Worm (Caenorhabditis elegans) whole organism, L1 larva: ENCODE results near the gene nhr-211.

Experiments
- C04F5.9 ChIP-seq: sonication (generic microtip); optimal IDR thresholded peaks from 2 replicates; lab custom pipeline; 2016; ENCODE audit warnings: missing genetic modification characterization, missing compliant biosample characterization
- alr-1 ChIP-seq: fragments of 200-800 bp; sonication (Bioruptor generic); optimal IDR thresholded peaks from 2 replicates; lab custom pipeline; 2018; ENCODE audit warnings: borderline replicate concordance, mild to moderate bottlenecking, missing genetic modification characterization, missing compliant biosample characterization
- blmp-1 ChIP-seq: fragments of 150-350 bp; optimal IDR thresholded peaks from 2 replicates; lab custom pipeline; 2014; ENCODE audit warnings: missing biosample characterization, missing genetic modification characterization
- ceh-82 ChIP-seq, 3 experiments: fragments of 150-350 bp in 1 of 3; sonication (generic microtip) in 2 of 3; optimal IDR thresholded peaks; 2 replicates each; lab custom pipeline; 2014 to 2017; ENCODE audit warnings: missing biosample characterization in 3 of 3, missing genetic modification characterization in 3 of 3
- ceh-90 ChIP-seq: sonication (generic microtip); optimal IDR thresholded peaks from 2 replicates; lab custom pipeline; 2016; ENCODE audit warnings: missing genetic modification characterization, missing compliant biosample characterization
- ces-1 ChIP-seq: fragments of 150-350 bp; optimal IDR thresholded peaks from 2 replicates; lab custom pipeline; 2014; ENCODE audit warnings: missing biosample characterization, missing genetic modification reagents, missing genetic modification characterization
- dpl-1 ChIP-seq, 3 experiments: fragments of 150-350 bp in 2 of 3; sonication (generic microtip) in 1 of 3; optimal IDR thresholded peaks; 2 replicates each; lab custom pipeline; 2014 to 2017; ENCODE audit warnings: missing biosample characterization in 3 of 3, missing genetic modification characterization in 3 of 3, missing genetic modification reagents in 3 of 3
- efl-1 ChIP-seq, 4 experiments: fragments of 150-350 bp; optimal IDR thresholded peaks in 3 of 4; peaks in 1 of 4; 1 replicate in 1 of 4; 2 replicates in 3 of 4; lab custom pipeline; 2014; ENCODE audit warnings: missing biosample characterization in 2 of 4, missing genetic modification characterization in 2 of 4, missing genetic modification reagents in 2 of 4
- elt-2 ChIP-seq: sonication (generic microtip); optimal IDR thresholded peaks from 2 replicates; lab custom pipeline; 2016; ENCODE audit warnings: missing genetic modification characterization, mild to moderate bottlenecking, inconsistent platforms, missing compliant biosample characterization, missing genetic modification reagents
- isw-1 ChIP-seq: fragments of 200-800 bp; sonication (Bioruptor generic); IDR thresholded peaks from 2 replicates; pipeline ENCODE4 v1.3.6; 2022; ENCODE audit warnings: missing genetic modification characterization, missing compliant biosample characterization
- lin-14 ChIP-seq: fragments of 200-800 bp; sonication (Bioruptor generic); optimal IDR thresholded peaks from 2 replicates; lab custom pipeline; 2018; ENCODE audit warnings: mild to moderate bottlenecking, missing genetic modification characterization, moderate library complexity, missing compliant biosample characterization
- lin-35 ChIP-seq, 2 experiments: fragments of 150-350 bp; optimal IDR thresholded peaks; 2 replicates each; lab custom pipeline; 2014; ENCODE audit warnings: missing biosample characterization in 2 of 2, missing genetic modification characterization in 2 of 2, missing genetic modification reagents in 2 of 2
- lir-3 ChIP-seq: sonication (generic microtip); optimal IDR thresholded peaks from 2 replicates; lab custom pipeline; 2016; ENCODE audit warnings: mild to moderate bottlenecking, missing genetic modification characterization, moderate library complexity, missing compliant biosample characterization; ENCODE audit not compliant: poor library complexity
- lsy-2 ChIP-seq, 2 experiments: fragments of 150-350 bp; optimal IDR thresholded peaks; 2 replicates each; lab custom pipeline; 2014; ENCODE audit warnings: missing biosample characterization in 2 of 2, missing genetic modification characterization in 2 of 2
- mep-1 ChIP-seq: fragments of 150-350 bp; optimal IDR thresholded peaks from 2 replicates; lab custom pipeline; 2014; ENCODE audit warnings: missing biosample characterization, missing genetic modification characterization
- nhr-19 ChIP-seq: fragments of 200-800 bp; sonication (Bioruptor generic); conservative IDR thresholded peaks from 2 replicates; pipeline ENCODE4 v1.3.6; 2022; ENCODE audit warnings: missing genetic modification characterization, missing compliant biosample characterization
- nhr-20 ChIP-seq: sonication (generic microtip); optimal IDR thresholded peaks from 2 replicates; lab custom pipeline; 2016; ENCODE audit warnings: mild to moderate bottlenecking, missing genetic modification characterization, missing compliant biosample characterization
- nhr-28 ChIP-seq: fragments of 150-350 bp; optimal IDR thresholded peaks from 2 replicates; lab custom pipeline; 2014; ENCODE audit warnings: missing biosample characterization, missing genetic modification characterization
- nhr-47 ChIP-seq: sonication (generic microtip); optimal IDR thresholded peaks from 2 replicates; lab custom pipeline; 2016; ENCODE audit warnings: mild to moderate bottlenecking, missing genetic modification characterization, moderate library complexity, missing compliant biosample characterization
- nhr-71 ChIP-seq: sonication (generic microtip); optimal IDR thresholded peaks from 2 replicates; lab custom pipeline; 2016; ENCODE audit warnings: mild to moderate bottlenecking, missing genetic modification characterization, moderate library complexity, missing compliant biosample characterization
- nhr-77 ChIP-seq: fragments of 150-350 bp; optimal IDR thresholded peaks from 2 replicates; lab custom pipeline; 2014; ENCODE audit warnings: missing biosample characterization, missing genetic modification characterization
- nhr-85 ChIP-seq: sonication (generic microtip); peaks from one replicate; lab custom pipeline; 2016; ENCODE audit warnings: missing genetic modification characterization, inconsistent platforms, missing compliant biosample characterization
- nhr-90 ChIP-seq: sonication (generic microtip); optimal IDR thresholded peaks from 2 replicates; lab custom pipeline; 2016; ENCODE audit warnings: mild to moderate bottlenecking, missing genetic modification characterization, missing compliant biosample characterization; ENCODE audit not compliant: poor library complexity
- pag-3 ChIP-seq: sonication (generic microtip); optimal IDR thresholded peaks from 2 replicates; lab custom pipeline; 2017; ENCODE audit warnings: missing genetic modification characterization, mild to moderate bottlenecking, missing compliant biosample characterization, antibody characterized with exemption, borderline replicate concordance; ENCODE audit not compliant: insufficient read depth
- pax-3 ChIP-seq: fragments of 200-800 bp; sonication (Bioruptor generic); optimal IDR thresholded peaks from 2 replicates; lab custom pipeline; 2018; ENCODE audit warnings: mild to moderate bottlenecking, missing genetic modification characterization, moderate library complexity, missing compliant biosample characterization
- pqm-1 ChIP-seq: sonication (generic microtip); optimal IDR thresholded peaks from 3 replicates; lab custom pipeline; 2017; ENCODE audit warnings: missing biosample characterization, missing genetic modification characterization
- rnt-1 ChIP-seq: sonication (generic microtip); optimal IDR thresholded peaks from 2 replicates; lab custom pipeline; 2016; ENCODE audit warnings: mild to moderate bottlenecking, missing genetic modification characterization, moderate library complexity, missing compliant biosample characterization
- skn-1 ChIP-seq: fragments of 150-350 bp; optimal IDR thresholded peaks from 2 replicates; lab custom pipeline; 2014; ENCODE audit warnings: missing biosample characterization, missing genetic modification characterization
- snpc-4 ChIP-seq: fragments of 150-350 bp; optimal IDR thresholded peaks from 2 replicates; lab custom pipeline; 2014; ENCODE audit warnings: missing biosample characterization, missing genetic modification characterization
- snu-23 ChIP-seq: sonication (generic microtip); optimal IDR thresholded peaks from 2 replicates; lab custom pipeline; 2016; ENCODE audit warnings: missing genetic modification characterization, missing compliant biosample characterization
- tbx-2 ChIP-seq: sonication (generic microtip); optimal IDR thresholded peaks from 2 replicates; lab custom pipeline; 2016; ENCODE audit warnings: missing genetic modification characterization, missing compliant biosample characterization
- tlp-1 ChIP-seq: fragments of 150-350 bp; optimal IDR thresholded peaks from 2 replicates; lab custom pipeline; 2014; ENCODE audit warnings: missing biosample characterization, missing genetic modification characterization
- unc-130 ChIP-seq: fragments of 150-350 bp; optimal IDR thresholded peaks from 2 replicates; lab custom pipeline; 2017; ENCODE audit warnings: missing biosample characterization, missing genetic modification characterization, inconsistent platforms
- unc-62 ChIP-seq: fragments of 150-350 bp; optimal IDR thresholded peaks from 2 replicates; lab custom pipeline; 2014; ENCODE audit warnings: missing biosample characterization, missing genetic modification reagents, missing genetic modification characterization

The nhr-211 gene

ce11 chrV:482860-483259 lies 3.9 kb upstream of the nhr-211 start:
- TF ChIP-seq ceh-90 (tag; lab: Kevin White, UChicago) (no peak), nhr-19 (GFP tag; lab: Robert Waterston, UW) (no peak), rnt-1 (tag; lab: Kevin White, UChicago) (no peak), alr-1 (tag; lab: Kevin White, UChicago) (no peak), mep-1 (tag; lab: Kevin White, UChicago) (no peak), blmp-1 (tag; lab: Kevin White, UChicago) (no peak), unc-130 (tag; lab: Kevin White, UChicago) (no peak), pag-3 (tag; lab: Kevin White, UChicago) (no peak), nhr-77 (tag; lab: Kevin White, UChicago) (no peak), ceh-82 (tag; optimal IDR thresholded peaks at IDR 0.05; lab: Kevin White, UChicago) (no peak), dpl-1 (GFP tag; optimal IDR thresholded peaks at IDR 0.05; lab: Kevin White, UChicago) (no peak)

ce11 chrV:483289-483795 lies 3.4 kb upstream of the nhr-211 start, which contains the start of gene nhr-130:
nhr-130 (minus strand) TSS chrV:483339.
- TF ChIP-seq pqm-1 (tag; lab: Kevin White, UChicago), result no peak
- TF ChIP-seq tlp-1, result peak; percentile 28
- TF ChIP-seq isw-1 (GFP tag; lab: Robert Waterston, UW), result no peak
- TF ChIP-seq nhr-20 (tag; lab: Kevin White, UChicago), result peak; percentile 30
- no peak for TF ChIP-seq nhr-28 (tag; lab: Kevin White, UChicago)
- TF ChIP-seq ces-1 (GFP tag; lab: Kevin White, UChicago), result no peak
- no peak for TF ChIP-seq lir-3
- TF ChIP-seq lin-14 (GFP tag; lab: Kevin White, UChicago), result peak; percentile 12
- TF ChIP-seq elt-2 (tag; lab: Kevin White, UChicago), result peak; percentile 78
- no peak for TF ChIP-seq pax-3 (tag; lab: Kevin White, UChicago)
- TF ChIP-seq pag-3 (tag; lab: Kevin White, UChicago), result no peak
- TF ChIP-seq nhr-47 (tag; lab: Kevin White, UChicago), result no peak
- TF ChIP-seq blmp-1 (tag; lab: Kevin White, UChicago), result no peak
- no peak for TF ChIP-seq nhr-77 (tag; lab: Kevin White, UChicago)
- TF ChIP-seq skn-1 (tag; lab: Kevin White, UChicago), result no peak
- no peak for TF ChIP-seq tbx-2 (tag; lab: Kevin White, UChicago)

- TF ChIP-seq nhr-90 (tag; lab: Kevin White, UChicago) (peak; percentile 10), nhr-71 (tag; lab: Kevin White, UChicago) (peak; percentile 36), snu-23 (GFP tag; lab: Kevin White, UChicago) (peak; percentile 18), elt-2 (tag; lab: Kevin White, UChicago) (peak; percentile 42), nhr-77 (tag; lab: Kevin White, UChicago) (peak; percentile 57), nhr-19 (GFP tag; lab: Robert Waterston, UW) (no peak), lin-35 (GFP tag; optimal IDR thresholded peaks at IDR 0.05; lab: Kevin White, UChicago) (peak in 1 of 2 experiments; percentile 53), tbx-2 (tag; lab: Kevin White, UChicago) (peak; percentile 9), snpc-4 (tag; lab: Kevin White, UChicago) (peak; percentile 86), nhr-85 (tag; lab: Kevin White, UChicago) (peak; percentile 63), lin-14 (GFP tag; lab: Kevin White, UChicago) (peak; percentile 73), efl-1 (optimal IDR thresholded peaks at IDR 0.05; lab: Kevin White, UChicago) (no peak), efl-1 (GFP tag; optimal IDR thresholded peaks at IDR 0.05 in 1 of 2; lab: Kevin White, UChicago) (peak in 1 of 2 experiments; percentile 71), nhr-20 (tag; lab: Kevin White, UChicago) (peak; percentile 55), unc-62 (no peak), lsy-2 (tag; optimal IDR thresholded peaks at IDR 0.05; lab: Kevin White, UChicago) (peak in 1 of 2 experiments; percentile 3), C04F5.9 (tag; lab: Kevin White, UChicago) (no peak), dpl-1 (GFP tag; optimal IDR thresholded peaks at IDR 0.05; lab: Kevin White, UChicago) (no peak)
- TF ChIP-seq, all 84 proteins: peak for 13
These were observed 2.4 kb upstream of the nhr-211 start, which contains the start of gene nhr-212 for ce11 chrV:484285-484890. nhr-212 (plus strand) TSS chrV:484857.
